Comparison of ENCODE assay signal across 4 fruit fly cellular contexts in the genomic region with DNA sequence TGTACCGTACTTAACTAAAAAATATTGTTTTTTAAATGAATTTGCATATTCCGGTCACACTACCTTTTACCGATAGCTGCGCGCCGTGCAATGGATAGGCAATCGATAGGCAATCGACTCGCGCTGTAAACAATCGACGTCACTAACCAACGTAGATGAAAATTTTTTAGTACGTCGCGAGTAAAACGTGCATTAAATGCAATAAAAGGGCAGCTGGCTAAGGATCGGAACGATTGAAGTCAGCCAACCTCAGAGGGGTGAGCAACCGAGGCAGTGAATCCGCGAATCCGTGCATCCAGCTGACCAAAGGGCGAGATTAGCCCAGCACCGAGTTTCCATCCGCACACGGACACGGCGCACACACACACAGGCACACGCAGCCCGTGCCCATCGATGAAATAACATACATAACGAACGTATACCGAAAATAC.
TF ChIP-seq lines count a peak whose summit lies in the region.

Pp1alpha-96A (plus strand) TSS at position 121 of the 431 bp plus-strand sequence.

- peak; percentile 18 for TF ChIP-seq CTCF in whole organism, embryonic (GFP tag; optimal IDR thresholded peaks at IDR 0.05; lab: Kevin White, UChicago)

TF ChIP-seq in whole organism, adult, 20 proteins besides CTCF, POLR2A, EP300 and RAD21:
- TF ChIP-seq CG1620 (GFP tag; optimal IDR thresholded peaks at IDR 0.05; lab: Kevin White, UChicago) = peak; percentile 17
- TF ChIP-seq toe (GFP tag; optimal IDR thresholded peaks at IDR 0.05; lab: Kevin White, UChicago) = peak; percentile 10
- peak; percentile 19 for TF ChIP-seq ovo (GFP tag; optimal IDR thresholded peaks at IDR 0.05; lab: Kevin White, UChicago)
- TF ChIP-seq cic (GFP tag; optimal IDR thresholded peaks at IDR 0.05; lab: Kevin White, UChicago) = peak; percentile 60
- TF ChIP-seq Clk (GFP tag; optimal IDR thresholded peaks at IDR 0.05; lab: Kevin White, UChicago) = no peak
- peak; percentile 35 for TF ChIP-seq Hr96 (GFP tag; optimal IDR thresholded peaks at IDR 0.05; lab: Kevin White, UChicago)
- peak; percentile 46 for TF ChIP-seq bab1 (GFP tag; optimal IDR thresholded peaks at IDR 0.05; lab: Kevin White, UChicago)
- TF ChIP-seq Mnt (GFP tag; optimal IDR thresholded peaks at IDR 0.05; lab: Kevin White, UChicago) = peak; percentile 35
- TF ChIP-seq Crg-1 (GFP tag; optimal IDR thresholded peaks at IDR 0.05; lab: Kevin White, UChicago) = no peak
TF ChIP-seq in whole organism, adult: peak in this region for 7.

TF ChIP-seq in whole organism, embryonic, 481 proteins besides CTCF, POLR2A, EP300 and RAD21 (continues in another document):
- TF ChIP-seq gcm (GFP tag; optimal IDR thresholded peaks at IDR 0.05; lab: Kevin White, UChicago) (peak; percentile 37), zen (tag; optimal IDR thresholded peaks at IDR 0.05; lab: Kevin White, UChicago) (peak; percentile 22), Hmr (GFP tag; optimal IDR thresholded peaks at IDR 0.05; lab: Kevin White, UChicago) (peak; percentile 33), kah (GFP tag; optimal IDR thresholded peaks at IDR 0.05; lab: Kevin White, UChicago) (no peak), CG34422 (GFP tag; IDR thresholded peaks at IDR 0.05; lab: Robert Waterston, UW) (0 out of 3 replicates have a peak, but pooled peaks have one; percentile 41), CG15514 (GFP tag; optimal IDR thresholded peaks at IDR 0.05; lab: Kevin White, UChicago) (peak; percentile 61), Camta (GFP tag; optimal IDR thresholded peaks at IDR 0.05; lab: Kevin White, UChicago) (peak; percentile 22), Myb (GFP tag; optimal IDR thresholded peaks at IDR 0.05; lab: Kevin White, UChicago) (peak; percentile 53), ewg (GFP tag; optimal IDR thresholded peaks at IDR 0.05; lab: Kevin White, UChicago) (peak; percentile 83), Oaz (GFP tag; IDR thresholded peaks at IDR 0.05; lab: Robert Waterston, UW) (no peak), lilli (GFP tag; optimal IDR thresholded peaks at IDR 0.05; lab: Kevin White, UChicago) (peak; percentile 34), cg (GFP tag; optimal IDR thresholded peaks at IDR 0.05; lab: Kevin White, UChicago) (peak; percentile 83), inv (GFP tag; IDR thresholded peaks at IDR 0.05; lab: Robert Waterston, UW; ENCODE audit: partially characterized antibody) (peak; percentile 76; the same call in 1 of the 2 replicates), CG2129 (GFP tag; IDR thresholded peaks at IDR 0.05; lab: Robert Waterston, UW; ENCODE audit: partially characterized antibody) (peak; percentile 70), CG4424 (GFP tag; optimal IDR thresholded peaks at IDR 0.05; lab: Kevin White, UChicago) (peak; percentile 6), Med (GFP tag; lab: Kevin White, UChicago) (peak; percentile 89), gcm2 (GFP tag; optimal IDR thresholded peaks at IDR 0.05; lab: Kevin White, UChicago) (peak; percentile 13), CG17912 (GFP tag; optimal IDR thresholded peaks at IDR 0.05; lab: Kevin White, UChicago) (no peak), ERR (GFP tag; optimal IDR thresholded peaks at IDR 0.05; lab: Kevin White, UChicago) (peak; percentile 22), CG13123 (GFP tag; optimal IDR thresholded peaks at IDR 0.05; lab: Kevin White, UChicago) (no peak), Hsf (GFP tag; optimal IDR thresholded peaks at IDR 0.05; lab: Kevin White, UChicago) (no peak), CG34376 (GFP tag; optimal IDR thresholded peaks at IDR 0.05; lab: Kevin White, UChicago) (peak; percentile 5), nau (GFP tag; optimal IDR thresholded peaks at IDR 0.05; lab: Kevin White, UChicago) (peak; percentile 15), oc (tag; optimal IDR thresholded peaks at IDR 0.05; lab: Kevin White, UChicago) (no peak)

TF ChIP-seq in whole organism, prepupa, 60 proteins besides CTCF, POLR2A, EP300 and RAD21:
- TF ChIP-seq svp (GFP tag; lab: Kevin White, UChicago) (peak; percentile 44), CG1621 (tag; optimal IDR thresholded peaks at IDR 0.05; lab: Kevin White, UChicago) (peak; percentile 64), dac (GFP tag; optimal IDR thresholded peaks at IDR 0.05; lab: Kevin White, UChicago) (no peak), CG6792 (GFP tag; optimal IDR thresholded peaks at IDR 0.05; lab: Kevin White, UChicago) (no peak), cyc (GFP tag; optimal IDR thresholded peaks at IDR 0.05; lab: Kevin White, UChicago) (peak; percentile 8), Sox15 (GFP tag; optimal IDR thresholded peaks at IDR 0.05; lab: Kevin White, UChicago) (no peak), Smox (GFP tag; optimal IDR thresholded peaks at IDR 0.05; lab: Kevin White, UChicago) (peak; percentile 2), Hr39 (GFP tag; optimal IDR thresholded peaks at IDR 0.05; lab: Kevin White, UChicago) (peak; percentile 10), ss (GFP tag; optimal IDR thresholded peaks at IDR 0.05; lab: Kevin White, UChicago) (no peak), CG6163 (GFP tag; IDR thresholded peaks at IDR 0.05; lab: Robert Waterston, UW) (no peak), Eip78C (GFP tag; lab: Kevin White, UChicago) (no peak), CG31627 (GFP tag; optimal IDR thresholded peaks at IDR 0.05; lab: Kevin White, UChicago) (peak; percentile 15), Ets96B (tag; optimal IDR thresholded peaks at IDR 0.05; lab: Kevin White, UChicago) (no peak), topi (GFP tag; optimal IDR thresholded peaks at IDR 0.05; lab: Kevin White, UChicago) (peak; percentile 25), CG8319 (GFP tag; optimal IDR thresholded peaks at IDR 0.05; lab: Kevin White, UChicago) (no peak), vri (GFP tag; optimal IDR thresholded peaks at IDR 0.05; lab: Kevin White, UChicago) (peak; percentile 39), net (GFP tag; optimal IDR thresholded peaks at IDR 0.05; lab: Kevin White, UChicago) (no peak)

TF ChIP-seq in whole organism, wandering third instar larva, 38 proteins besides CTCF, POLR2A, EP300 and RAD21:
- TF ChIP-seq Rel (GFP tag; optimal IDR thresholded peaks at IDR 0.05; lab: Kevin White, UChicago) (no peak), Rel (tag; optimal IDR thresholded peaks at IDR 0.05; lab: Kevin White, UChicago) (no peak), h (GFP tag; optimal IDR thresholded peaks at IDR 0.05; lab: Kevin White, UChicago) (peak; percentile 51), rgr (GFP tag; optimal IDR thresholded peaks at IDR 0.05; lab: Kevin White, UChicago) (peak; percentile 49), Hnf4 (GFP tag; optimal IDR thresholded peaks at IDR 0.05; lab: Kevin White, UChicago) (peak; percentile 42), Dif (GFP tag; optimal IDR thresholded peaks at IDR 0.05; lab: Kevin White, UChicago; ENCODE audit: partially characterized antibody) (no peak), Myc (optimal IDR thresholded peaks at IDR 0.05; lab: Kevin White, UChicago) (no peak), CG32264 (GFP tag; optimal IDR thresholded peaks at IDR 0.05; lab: Kevin White, UChicago) (no peak), fru (GFP tag; optimal IDR thresholded peaks at IDR 0.05; lab: Kevin White, UChicago) (peak; percentile 4), Jra (GFP tag; optimal IDR thresholded peaks at IDR 0.05; lab: Kevin White, UChicago) (no peak), pan (optimal IDR thresholded peaks at IDR 0.05; lab: Kevin White, UChicago) (no peak), HLH106 (tag; optimal IDR thresholded peaks at IDR 0.05; lab: Kevin White, UChicago) (no peak), brk (GFP tag; optimal IDR thresholded peaks at IDR 0.05; lab: Kevin White, UChicago) (no peak), lola (GFP tag; optimal IDR thresholded peaks at IDR 0.05; lab: Kevin White, UChicago) (no peak)
